Worm (Caenorhabditis elegans): Measurements from ENCODE around the gene Y53C12B.7.
"Not testable (repeated sequence)": the region's sequence is repeated elsewhere in the genome, so short reads cannot be mapped to it uniquely, and the experiment has no call there.

Y53C12B.7 gene

ce11 chrII:9727192-9727699, 25.8 kb downstream of the Y53C12B.7 start:
- no peak for TF ChIP-seq aly-1 (tag; optimal IDR thresholded peaks at IDR 0.05)
- no peak for TF ChIP-seq B0310.2 (tag; optimal IDR thresholded peaks at IDR 0.05)
- no peak for TF ChIP-seq hmg-4 (GFP tag; optimal IDR thresholded peaks at IDR 0.05)
- no peak for TF ChIP-seq scrt-1 (GFP tag; IDR thresholded peaks at IDR 0.05)
- no peak for TF ChIP-seq sea-1 (GFP tag; conservative IDR thresholded peaks at IDR 0.05)
- TF ChIP-seq ama-1 (optimal IDR thresholded peaks at IDR 0.05) = no peak

- TF ChIP-seq F13C5.2 (tag; optimal IDR thresholded peaks at IDR 0.05) (no peak), sea-1 (GFP tag; conservative IDR thresholded peaks at IDR 0.05) (no peak), tbx-11 (GFP tag; IDR thresholded peaks at IDR 0.05) (no peak), tra-4 (tag; optimal IDR thresholded peaks at IDR 0.05) (no peak), ama-1 (optimal IDR thresholded peaks at IDR 0.05) (no peak), hnd-1 (tag; optimal IDR thresholded peaks at IDR 0.05) (no peak), ets-7 (tag; optimal IDR thresholded peaks at IDR 0.05) (no peak)
These were observed 28.0 kb downstream of the Y53C12B.7 start for ce11 chrII:9725056-9725455.

ce11 chrII:9724464-9724863, 28.6 kb downstream of the Y53C12B.7 start, which contains the start of gene cutl-2:
cutl-2 (minus strand) TSS chrII:9724673.
- no peak for TF ChIP-seq tra-4 (tag; optimal IDR thresholded peaks at IDR 0.05)
- TF ChIP-seq ama-1 (optimal IDR thresholded peaks at IDR 0.05) = no peak
- TF ChIP-seq tbx-37 (GFP tag; conservative IDR thresholded peaks at IDR 0.05) = no peak
- TF ChIP-seq hmg-4 (GFP tag; optimal IDR thresholded peaks at IDR 0.05) = no peak
- TF ChIP-seq pes-1 (GFP tag; IDR thresholded peaks at IDR 0.05) = no peak
- no peak for TF ChIP-seq hnd-1 (tag; optimal IDR thresholded peaks at IDR 0.05)
- no peak for TF ChIP-seq ceh-36 (tag; optimal IDR thresholded peaks at IDR 0.05)
- TF ChIP-seq hmbx-1 (tag; optimal IDR thresholded peaks at IDR 0.05) = no peak
- no peak for TF ChIP-seq scrt-1 (GFP tag; IDR thresholded peaks at IDR 0.05)
- no peak for TF ChIP-seq tbx-11 (GFP tag; IDR thresholded peaks at IDR 0.05)
- TF ChIP-seq flt-1 (GFP tag; IDR thresholded peaks at IDR 0.05) = no peak
- no peak for TF ChIP-seq ceh-13 (GFP tag; optimal IDR thresholded peaks at IDR 0.05)
- TF ChIP-seq aly-1 (tag; optimal IDR thresholded peaks at IDR 0.05) = no peak
- TF ChIP-seq B0310.2 (tag; optimal IDR thresholded peaks at IDR 0.05) = no peak
- no peak for TF ChIP-seq F13C5.2 (tag; optimal IDR thresholded peaks at IDR 0.05)
- no peak for TF ChIP-seq ets-7 (tag; optimal IDR thresholded peaks at IDR 0.05)
- no peak for TF ChIP-seq sea-1 (GFP tag; conservative IDR thresholded peaks at IDR 0.05)

- not testable (repeated sequence) for TF ChIP-seq scrt-1 (GFP tag; IDR thresholded peaks at IDR 0.05); hmg-4 (GFP tag; optimal IDR thresholded peaks at IDR 0.05); B0310.2 (tag; optimal IDR thresholded peaks at IDR 0.05)
These were observed 34.3 kb downstream of the Y53C12B.7 start, which contains the start of gene Y53C12A.11 for ce11 chrII:9718631-9719252. Y53C12A.11 (minus strand) TSS chrII:9718698.

ce11 chrII:9717904-9718303, 35.1 kb downstream of the Y53C12B.7 start, which contains the start of gene Y53C12A.6:
Y53C12A.6 (minus strand) TSS chrII:9718004.
- TF ChIP-seq scrt-1 (GFP tag; IDR thresholded peaks at IDR 0.05) = no peak
- TF ChIP-seq ets-7 (tag; optimal IDR thresholded peaks at IDR 0.05) = no peak
- TF ChIP-seq sea-1 (GFP tag; conservative IDR thresholded peaks at IDR 0.05) = no peak
- TF ChIP-seq F13C5.2 (tag; optimal IDR thresholded peaks at IDR 0.05) = no peak
- no peak for TF ChIP-seq ceh-36 (tag; optimal IDR thresholded peaks at IDR 0.05)
- TF ChIP-seq pes-1 (GFP tag; IDR thresholded peaks at IDR 0.05) = no peak
- no peak for TF ChIP-seq hmbx-1 (tag; optimal IDR thresholded peaks at IDR 0.05)
- TF ChIP-seq tbx-11 (GFP tag; IDR thresholded peaks at IDR 0.05) = no peak
- TF ChIP-seq ceh-13 (GFP tag; optimal IDR thresholded peaks at IDR 0.05) = no peak
- TF ChIP-seq ama-1 (optimal IDR thresholded peaks at IDR 0.05) = no peak
- no peak for TF ChIP-seq tbx-37 (GFP tag; conservative IDR thresholded peaks at IDR 0.05)
- TF ChIP-seq B0310.2 (tag; optimal IDR thresholded peaks at IDR 0.05) = no peak
- TF ChIP-seq aly-1 (tag; optimal IDR thresholded peaks at IDR 0.05) = no peak

ce11 chrII:9716417-9717039, 36.5 kb downstream of the Y53C12B.7 start, which contains the start of gene wee-1.3:
wee-1.3 (minus strand) TSS chrII:9716467.
- TF ChIP-seq tbx-11 (GFP tag; IDR thresholded peaks at IDR 0.05) (no peak), F13C5.2 (tag; optimal IDR thresholded peaks at IDR 0.05) (peak; percentile 74), flt-1 (GFP tag; IDR thresholded peaks at IDR 0.05) (no peak), tra-4 (tag; optimal IDR thresholded peaks at IDR 0.05) (no peak), hnd-1 (tag; optimal IDR thresholded peaks at IDR 0.05) (no peak), ama-1 (optimal IDR thresholded peaks at IDR 0.05) (no peak), tbx-37 (GFP tag; conservative IDR thresholded peaks at IDR 0.05) (peak; percentile 7; the same call in 1 of the 2 replicates), hmbx-1 (tag; optimal IDR thresholded peaks at IDR 0.05) (no peak), ets-7 (tag; optimal IDR thresholded peaks at IDR 0.05) (no peak), pes-1 (GFP tag; IDR thresholded peaks at IDR 0.05) (no peak), sea-1 (GFP tag; conservative IDR thresholded peaks at IDR 0.05) (no peak), ceh-13 (GFP tag; optimal IDR thresholded peaks at IDR 0.05) (no peak), scrt-1 (GFP tag; IDR thresholded peaks at IDR 0.05) (no peak), aly-1 (tag; optimal IDR thresholded peaks at IDR 0.05) (no peak), B0310.2 (tag; optimal IDR thresholded peaks at IDR 0.05) (no peak), hmg-4 (GFP tag; optimal IDR thresholded peaks at IDR 0.05) (peak; percentile 40), ceh-36 (tag; optimal IDR thresholded peaks at IDR 0.05) (no peak)

ce11 chrII:9713083-9713482, 39.9 kb downstream of the Y53C12B.7 start:
- TF ChIP-seq tbx-37 (GFP tag; conservative IDR thresholded peaks at IDR 0.05) (no peak), pes-1 (GFP tag; IDR thresholded peaks at IDR 0.05) (no peak), ama-1 (optimal IDR thresholded peaks at IDR 0.05) (no peak), ceh-13 (GFP tag; optimal IDR thresholded peaks at IDR 0.05) (no peak), hmg-4 (GFP tag; optimal IDR thresholded peaks at IDR 0.05) (no peak), ceh-36 (tag; optimal IDR thresholded peaks at IDR 0.05) (no peak), hmbx-1 (tag; optimal IDR thresholded peaks at IDR 0.05) (no peak), tbx-11 (GFP tag; IDR thresholded peaks at IDR 0.05) (no peak), scrt-1 (GFP tag; IDR thresholded peaks at IDR 0.05) (0 out of 2 replicates have a peak, but pooled peaks have one; percentile 27), B0310.2 (tag; optimal IDR thresholded peaks at IDR 0.05) (no peak), hnd-1 (tag; optimal IDR thresholded peaks at IDR 0.05) (no peak), aly-1 (tag; optimal IDR thresholded peaks at IDR 0.05) (no peak), sea-1 (GFP tag; conservative IDR thresholded peaks at IDR 0.05) (0 out of 2 replicates have a peak, but pooled peaks have one; percentile 28), F13C5.2 (tag; optimal IDR thresholded peaks at IDR 0.05) (no peak), ets-7 (tag; optimal IDR thresholded peaks at IDR 0.05) (no peak), tra-4 (tag; optimal IDR thresholded peaks at IDR 0.05) (no peak)
